Fruit fly (Drosophila melanogaster) whole organism, adult: ENCODE measurements around the gene CG32816.

Experiments
- Clk ChIP-seq: fragments of 200-800 bp; sonication (Bioruptor generic); optimal IDR thresholded peaks from 2 replicates; lab custom pipeline; 2017; ENCODE audit warnings: missing biosample characterization, missing genetic modification characterization
- Crg-1 ChIP-seq: fragments of 200-800 bp; sonication (Bioruptor generic); optimal IDR thresholded peaks from 2 replicates; lab custom pipeline; 2016; ENCODE audit warnings: missing biosample characterization, missing genetic modification characterization
- cic ChIP-seq: fragments of 200-800 bp; sonication (Bioruptor generic); optimal IDR thresholded peaks from 2 replicates; lab custom pipeline; 2017; ENCODE audit warnings: missing biosample characterization, mild to moderate bottlenecking, missing genetic modification characterization, moderate library complexity
- cnc ChIP-seq, 2 experiments: fragments of >200 bp; optimal IDR thresholded peaks; 2 replicates each; lab custom pipeline; 2017
- pad ChIP-seq: fragments of 200-800 bp; sonication (Bioruptor generic); optimal IDR thresholded peaks from 3 replicates; lab custom pipeline; 2017; ENCODE audit warnings: missing biosample characterization, missing genetic modification characterization, mild to moderate bottlenecking, moderate library complexity, missing genetic modification reagents
- tj ChIP-seq: fragments of 200-800 bp; sonication (Bioruptor generic); optimal IDR thresholded peaks from 3 replicates; lab custom pipeline; 2017; ENCODE audit warnings: missing biosample characterization, mild to moderate bottlenecking, missing genetic modification characterization, moderate library complexity

- no peak for TF ChIP-seq Clk (GFP tag; lab: Kevin White, UChicago)
- no peak for TF ChIP-seq tj (GFP tag; lab: Kevin White, UChicago)
- TF ChIP-seq pad, result no peak
- TF ChIP-seq cnc (optimal IDR thresholded peaks at IDR 0.05; lab: Kevin White, UChicago), result no peak
- no peak for TF ChIP-seq Crg-1 (GFP tag; lab: Kevin White, UChicago)
- no peak for TF ChIP-seq cic (GFP tag; lab: Kevin White, UChicago)
These were observed 92.2 kb downstream of the CG32816 start for dm6 chrX:378341-378740.
